Fruit fly (Drosophila melanogaster) whole organism, embryonic: ENCODE results near the gene CG8326.

ENCODE experiments used
- Ada2b ChIP-seq: fragments of 200-800 bp; sonication (Bioruptor generic); IDR thresholded peaks from 2 replicates; pipeline ENCODE4 v1.3.6; 2022; ENCODE audit warnings: missing biosample characterization, missing genetic modification characterization
- Atf-2 ChIP-seq: fragments of 200-800 bp; sonication (Bioruptor generic); optimal IDR thresholded peaks from 2 replicates; lab custom pipeline; 2016; ENCODE audit warnings: missing biosample characterization, missing genetic modification characterization
- CG10267 ChIP-seq: fragments of 200-800 bp; sonication (Bioruptor generic); optimal IDR thresholded peaks from 2 replicates; lab custom pipeline; 2018; ENCODE audit warnings: missing biosample characterization, mild to moderate bottlenecking, missing genetic modification characterization, moderate library complexity
- CG11247 ChIP-seq: fragments of 200-800 bp; sonication (Bioruptor generic); IDR thresholded peaks from 2 replicates; pipeline ENCODE4 v1.3.6; 2022; ENCODE audit warnings: missing biosample characterization, missing genetic modification characterization
- CG11456 ChIP-seq: fragments of 200-800 bp; sonication (Bioruptor generic); IDR thresholded peaks from 3 replicates; pipeline ENCODE4 v1.3.6; 2022; ENCODE audit warnings: missing biosample characterization, missing genetic modification characterization
- CG12744 ChIP-seq: fragments of 200-800 bp; sonication (Bioruptor generic); optimal IDR thresholded peaks from 2 replicates; lab custom pipeline; 2016; ENCODE audit warnings: missing biosample characterization, missing genetic modification characterization
- CG14014 ChIP-seq: fragments of 200-800 bp; sonication (Bioruptor generic); IDR thresholded peaks from 2 replicates; pipeline ENCODE4 v1.3.6; 2022; ENCODE audit warnings: missing biosample characterization, missing genetic modification characterization
- CG1529 ChIP-seq: fragments of 200-800 bp; sonication (Bioruptor generic); optimal IDR thresholded peaks from 3 replicates; lab custom pipeline; 2018; ENCODE audit warnings: missing biosample characterization, missing genetic modification characterization
- CG16779 ChIP-seq: fragments of 200-800 bp; sonication (Bioruptor generic); IDR thresholded peaks from 2 replicates; pipeline ENCODE4 v1.3.6; 2022; ENCODE audit warnings: missing biosample characterization, missing genetic modification characterization
- CG17328 ChIP-seq: fragments of 200-800 bp; sonication (Bioruptor generic); IDR thresholded peaks from 2 replicates; pipeline ENCODE4 v1.3.6; 2022; ENCODE audit warnings: missing biosample characterization, missing genetic modification characterization
- CG17568 ChIP-seq: fragments of 200-800 bp; sonication (Bioruptor generic); optimal IDR thresholded peaks from 2 replicates; lab custom pipeline; 2018; ENCODE audit warnings: missing biosample characterization, mild to moderate bottlenecking, missing genetic modification characterization, moderate library complexity
- CG1792 ChIP-seq: fragments of 200-800 bp; sonication (Bioruptor generic); optimal IDR thresholded peaks from 2 replicates; lab custom pipeline; 2016; ENCODE audit warnings: missing biosample characterization, missing genetic modification characterization
- CG1832 ChIP-seq: fragments of 200-800 bp; sonication (Bioruptor generic); optimal IDR thresholded peaks from 2 replicates; lab custom pipeline; 2017; ENCODE audit warnings: missing biosample characterization, mild to moderate bottlenecking, missing genetic modification characterization, inconsistent platforms
- CG2199 ChIP-seq: fragments of 200-800 bp; sonication (Bioruptor generic); IDR thresholded peaks from 3 replicates; pipeline ENCODE4 v1.3.6; 2022; ENCODE audit warnings: missing biosample characterization, missing genetic modification characterization
- CG2678 ChIP-seq: fragments of 200-800 bp; sonication (Bioruptor generic); optimal IDR thresholded peaks from 3 replicates; lab custom pipeline; 2019; ENCODE audit warnings: missing biosample characterization, mild to moderate bottlenecking, missing genetic modification characterization, moderate library complexity
- CG34376 ChIP-seq: fragments of 200-800 bp; sonication (Bioruptor generic); optimal IDR thresholded peaks from 2 replicates; lab custom pipeline; 2018; ENCODE audit warnings: missing biosample characterization, mild to moderate bottlenecking, missing genetic modification characterization
- CG4282 ChIP-seq: fragments of 200-800 bp; sonication (Bioruptor generic); optimal IDR thresholded peaks from 2 replicates; lab custom pipeline; 2016; ENCODE audit warnings: missing biosample characterization, missing genetic modification characterization
- CG4360 ChIP-seq: fragments of 200-800 bp; sonication (Bioruptor generic); IDR thresholded peaks from 2 replicates; pipeline ENCODE4 v1.3.6; 2022; ENCODE audit warnings: missing biosample characterization, missing genetic modification characterization
- CG6683 ChIP-seq: fragments of 200-800 bp; sonication (Bioruptor generic); optimal IDR thresholded peaks from 2 replicates; lab custom pipeline; 2017; ENCODE audit warnings: missing biosample characterization, mild to moderate bottlenecking, missing genetic modification characterization, missing genetic modification reagents
- Chrac-16 ChIP-seq: fragments of 200-800 bp; sonication (Bioruptor generic); optimal IDR thresholded peaks from 3 replicates; lab custom pipeline; 2016; ENCODE audit warnings: missing biosample characterization, missing genetic modification characterization
- Deaf1 ChIP-seq: fragments of 200-800 bp; optimal IDR thresholded peaks from 3 replicates; lab custom pipeline; 2019; ENCODE audit warnings: missing biosample characterization, mild to moderate bottlenecking, missing genetic modification characterization, moderate library complexity
- Doc3 ChIP-seq: fragments of 200-800 bp; sonication (Bioruptor generic); IDR thresholded peaks from 3 replicates; pipeline ENCODE4 v1.3.6; 2022; ENCODE audit warnings: missing biosample characterization, missing genetic modification characterization; ENCODE audit not compliant: partially characterized antibody
- Fer3 ChIP-seq: fragments of 200-800 bp; sonication (Bioruptor generic); optimal IDR thresholded peaks from 2 replicates; lab custom pipeline; 2018; ENCODE audit warnings: missing biosample characterization, mild to moderate bottlenecking, missing genetic modification characterization, moderate library complexity
- Mad ChIP-seq: fragments of 200-800 bp; sonication (Bioruptor generic); optimal IDR thresholded peaks from 2 replicates; lab custom pipeline; 2016; ENCODE audit warnings: missing biosample characterization, missing genetic modification characterization
- Rfx ChIP-seq: fragments of 200-800 bp; sonication (Bioruptor generic); IDR thresholded peaks from 2 replicates; pipeline ENCODE4 v1.3.6; 2022; ENCODE audit warnings: missing biosample characterization, missing genetic modification characterization
- Scr ChIP-seq: fragments of 200-800 bp; sonication (Bioruptor generic); IDR thresholded peaks from 2 replicates; pipeline ENCODE4 v1.3.6; 2022; ENCODE audit warnings: missing biosample characterization, missing genetic modification characterization; ENCODE audit not compliant: partially characterized antibody
- Sry-δ ChIP-seq: fragments of 200-800 bp; sonication (Bioruptor generic); optimal IDR thresholded peaks from 2 replicates; lab custom pipeline; 2016; ENCODE audit warnings: missing biosample characterization, missing genetic modification characterization
- Ssrp ChIP-seq: fragments of 200-800 bp; sonication (Bioruptor generic); optimal IDR thresholded peaks from 2 replicates; lab custom pipeline; 2018; ENCODE audit warnings: missing biosample characterization, mild to moderate bottlenecking, missing genetic modification characterization, moderate library complexity
- Usf ChIP-seq: fragments of 200-800 bp; sonication (Bioruptor generic); optimal IDR thresholded peaks from 2 replicates; lab custom pipeline; 2017; ENCODE audit warnings: missing genotype, missing biosample characterization, missing genetic modification characterization
- abd-A ChIP-seq: fragments of 200-800 bp; sonication (Bioruptor generic); optimal IDR thresholded peaks from 3 replicates; lab custom pipeline; 2019; ENCODE audit warnings: missing biosample characterization, mild to moderate bottlenecking, missing genetic modification characterization, moderate library complexity
- ac ChIP-seq: fragments of 200-800 bp; sonication (Bioruptor generic); optimal IDR thresholded peaks from 3 replicates; lab custom pipeline; 2017; ENCODE audit warnings: missing biosample characterization, mild to moderate bottlenecking, missing genetic modification characterization
- caup ChIP-seq: fragments of 200-800 bp; sonication (Bioruptor generic); optimal IDR thresholded peaks from 3 replicates; lab custom pipeline; 2017; ENCODE audit warnings: missing biosample characterization, mild to moderate bottlenecking, missing genetic modification characterization, moderate library complexity; ENCODE audit not compliant: severe bottlenecking
- chif ChIP-seq, 2 experiments: fragments of 200-800 bp; sonication (Bioruptor generic); optimal IDR thresholded peaks; 3 replicates each; lab custom pipeline; 2016; ENCODE audit warnings: missing biosample characterization in 2 of 2, missing genetic modification characterization in 2 of 2
- dmrt11E ChIP-seq: fragments of 200-800 bp; sonication (Bioruptor generic); optimal IDR thresholded peaks from 3 replicates; lab custom pipeline; 2018; ENCODE audit warnings: missing biosample characterization, mild to moderate bottlenecking, missing genetic modification characterization, moderate library complexity
- grn ChIP-seq: fragments of 200-800 bp; sonication (Bioruptor generic); optimal IDR thresholded peaks from 3 replicates; lab custom pipeline; 2017; ENCODE audit warnings: missing biosample characterization, missing genetic modification characterization
- gro ChIP-seq: fragments of 200-800 bp; sonication (Bioruptor generic); optimal IDR thresholded peaks from 2 replicates; lab custom pipeline; 2016; ENCODE audit warnings: missing biosample characterization, missing genetic modification characterization
- gt ChIP-seq: fragments of 200-800 bp; sonication (Bioruptor generic); IDR thresholded peaks from 2 replicates; pipeline ENCODE4 v1.3.6; 2022; ENCODE audit warnings: missing biosample characterization, missing genetic modification characterization
- jumu ChIP-seq: fragments of 200-800 bp; sonication (Bioruptor generic); optimal IDR thresholded peaks from 3 replicates; lab custom pipeline; 2016; ENCODE audit warnings: missing biosample characterization, missing genetic modification characterization
- knrl ChIP-seq: fragments of 200-800 bp; sonication (Bioruptor generic); IDR thresholded peaks from 3 replicates; pipeline ENCODE4 v1.3.6; 2022; ENCODE audit warnings: missing biosample characterization, missing genetic modification characterization; ENCODE audit not compliant: partially characterized antibody
- lmd ChIP-seq: fragments of 200-800 bp; sonication (Bioruptor generic); IDR thresholded peaks from 2 replicates; pipeline ENCODE4 v1.3.6; 2022; ENCODE audit warnings: missing biosample characterization, missing genetic modification characterization
- pum ChIP-seq: fragments of 200-800 bp; sonication (Bioruptor generic); optimal IDR thresholded peaks from 2 replicates; lab custom pipeline; 2016; ENCODE audit warnings: missing biosample characterization, missing genetic modification characterization
- ranshi ChIP-seq: fragments of 200-800 bp; sonication (Bioruptor generic); IDR thresholded peaks from 2 replicates; pipeline ENCODE4 v1.3.6; 2022; ENCODE audit warnings: missing biosample characterization, missing genetic modification characterization
- sisA ChIP-seq: fragments of 200-800 bp; sonication (Bioruptor generic); IDR thresholded peaks from 2 replicates; pipeline ENCODE4 v1.3.6; 2022; ENCODE audit warnings: missing biosample characterization, missing genetic modification characterization
- slou ChIP-seq: fragments of 200-800 bp; sonication (Bioruptor generic); optimal IDR thresholded peaks from 3 replicates; lab custom pipeline; 2016; ENCODE audit warnings: missing biosample characterization, missing genetic modification characterization
- sqz ChIP-seq: fragments of 200-800 bp; sonication (Bioruptor generic); optimal IDR thresholded peaks from 3 replicates; lab custom pipeline; 2018; ENCODE audit warnings: missing biosample characterization, mild to moderate bottlenecking, missing genetic modification characterization
- stwl ChIP-seq: fragments of 200-800 bp; sonication (Bioruptor generic); optimal IDR thresholded peaks from 3 replicates; lab custom pipeline; 2018; ENCODE audit warnings: missing biosample characterization, mild to moderate bottlenecking, missing genetic modification characterization, moderate library complexity
- tin ChIP-seq: fragments of 200-800 bp; sonication (Bioruptor generic); optimal IDR thresholded peaks from 3 replicates; lab custom pipeline; 2016; ENCODE audit warnings: missing biosample characterization, missing genetic modification characterization
- tna ChIP-seq: fragments of 200-800 bp; sonication (Bioruptor generic); IDR thresholded peaks from 2 replicates; pipeline ENCODE4 v1.3.6; 2022; ENCODE audit warnings: missing biosample characterization, missing genetic modification characterization; ENCODE audit not compliant: partially characterized antibody
- tup ChIP-seq: fragments of 200-800 bp; sonication (Bioruptor generic); optimal IDR thresholded peaks from 2 replicates; lab custom pipeline; 2016; ENCODE audit warnings: missing biosample characterization, mild to moderate bottlenecking, missing genetic modification characterization, moderate library complexity
- tx ChIP-seq: fragments of 200-800 bp; sonication (Bioruptor generic); optimal IDR thresholded peaks from 2 replicates; lab custom pipeline; 2016; ENCODE audit warnings: missing biosample characterization, missing genetic modification characterization
- wor ChIP-seq: fragments of 200-800 bp; sonication (Bioruptor generic); IDR thresholded peaks from 2 replicates; pipeline ENCODE4 v1.3.6; 2022; ENCODE audit warnings: missing biosample characterization, missing genetic modification characterization

The CG8326 gene

dm6 chrX:17624983-17625401 is 4.3 kb downstream of the CG8326 start (continued):
- TF ChIP-seq CG34376 (GFP tag; lab: Kevin White, UChicago), result peak; percentile 90
- TF ChIP-seq tin (GFP tag; lab: Kevin White, UChicago), result peak; percentile 76
- peak; percentile 89 for TF ChIP-seq Fer3 (tag; lab: Kevin White, UChicago)
- TF ChIP-seq CG11456 (GFP tag; lab: Robert Waterston, UW), result peak; percentile 74; the same call in 2 of the 3 replicates
- TF ChIP-seq tna (GFP tag; lab: Robert Waterston, UW), result no peak
- no peak for TF ChIP-seq dmrt11E (tag; lab: Kevin White, UChicago)
- TF ChIP-seq pum, result peak; percentile 79
- no peak for TF ChIP-seq stwl (tag; lab: Kevin White, UChicago)
- TF ChIP-seq CG1792 (GFP tag; lab: Kevin White, UChicago), result peak; percentile 82
- peak; percentile 61 for TF ChIP-seq Chrac-16 (GFP tag; lab: Kevin White, UChicago)
- peak; percentile 68 for TF ChIP-seq Deaf1 (tag; lab: Kevin White, UChicago)
- TF ChIP-seq lmd (GFP tag; lab: Robert Waterston, UW), result peak; percentile 82
- TF ChIP-seq jumu (GFP tag; lab: Kevin White, UChicago), result peak; percentile 73
- peak; percentile 34; the same call in 1 of the 2 replicates for TF ChIP-seq CG4360
- TF ChIP-seq CG4282, result peak; percentile 61
- peak; percentile 48 for TF ChIP-seq ac (GFP tag; lab: Kevin White, UChicago)
- TF ChIP-seq grn (GFP tag; lab: Kevin White, UChicago), result peak; percentile 52
- 0 out of 3 replicates have a peak, but pooled peaks have one; percentile 31 for TF ChIP-seq CG2199 (GFP tag; lab: Robert Waterston, UW)
- TF ChIP-seq Scr (GFP tag; lab: Robert Waterston, UW), result no peak
- peak; percentile 77 for TF ChIP-seq CG6683 (GFP tag; lab: Kevin White, UChicago)
- TF ChIP-seq tx (GFP tag; lab: Kevin White, UChicago), result peak; percentile 68
- peak; percentile 78 for TF ChIP-seq Ada2b (GFP tag; lab: Robert Waterston, UW)
- TF ChIP-seq CG17328 (GFP tag; lab: Robert Waterston, UW), result peak; percentile 50
- TF ChIP-seq CG11247 (GFP tag; lab: Robert Waterston, UW), result peak; percentile 72
- peak; percentile 86 for TF ChIP-seq CG17568 (GFP tag; lab: Kevin White, UChicago)
- peak; percentile 41 for TF ChIP-seq Sry-δ (GFP tag; lab: Kevin White, UChicago)
- no peak; the same call in 1 of the 2 replicates for TF ChIP-seq CG16779 (GFP tag; lab: Robert Waterston, UW)
- TF ChIP-seq gro (GFP tag; lab: Kevin White, UChicago), result peak; percentile 81
- peak; percentile 78 for TF ChIP-seq CG12744 (GFP tag; lab: Kevin White, UChicago)
- TF ChIP-seq Mad (GFP tag; lab: Kevin White, UChicago), result peak; percentile 74
- TF ChIP-seq caup, result peak; percentile 83
- TF ChIP-seq CG1529, result peak; percentile 81
- no peak for TF ChIP-seq Doc3 (GFP tag; lab: Robert Waterston, UW)
- TF ChIP-seq knrl (GFP tag; lab: Robert Waterston, UW), result no peak
- no peak for TF ChIP-seq gt (GFP tag; lab: Robert Waterston, UW)
- TF ChIP-seq Usf (GFP tag; lab: Kevin White, UChicago), result peak; percentile 58
- peak; percentile 56 for TF ChIP-seq abd-A
- TF ChIP-seq CG10267, result peak; percentile 79
- TF ChIP-seq tup (GFP tag; lab: Kevin White, UChicago), result no peak
- peak; percentile 84 for TF ChIP-seq sqz (GFP tag; lab: Kevin White, UChicago)
- TF ChIP-seq slou (GFP tag; lab: Kevin White, UChicago), result peak; percentile 61
- peak; percentile 81 for TF ChIP-seq Atf-2 (GFP tag; lab: Kevin White, UChicago)
- TF ChIP-seq chif (GFP tag; optimal IDR thresholded peaks at IDR 0.05; lab: Kevin White, UChicago), result peak; percentile 68 to 78
- peak; percentile 94 for TF ChIP-seq CG2678 (tag; lab: Kevin White, UChicago)
- no peak for TF ChIP-seq CG1832
- peak; percentile 87 for TF ChIP-seq Rfx (GFP tag; lab: Robert Waterston, UW)
- peak; percentile 69 for TF ChIP-seq Ssrp (tag; lab: Kevin White, UChicago)
- peak; percentile 70 for TF ChIP-seq ranshi
- peak; percentile 69 for TF ChIP-seq sisA (GFP tag; lab: Robert Waterston, UW)
- peak; percentile 86 for TF ChIP-seq CG14014 (GFP tag; lab: Robert Waterston, UW)
- peak; percentile 50; the same call in 1 of the 2 replicates for TF ChIP-seq wor (GFP tag; lab: Robert Waterston, UW)
